Fruit fly (Drosophila melanogaster): ENCODE data around the gene CG11286.

Gene CG11286

DNA sequence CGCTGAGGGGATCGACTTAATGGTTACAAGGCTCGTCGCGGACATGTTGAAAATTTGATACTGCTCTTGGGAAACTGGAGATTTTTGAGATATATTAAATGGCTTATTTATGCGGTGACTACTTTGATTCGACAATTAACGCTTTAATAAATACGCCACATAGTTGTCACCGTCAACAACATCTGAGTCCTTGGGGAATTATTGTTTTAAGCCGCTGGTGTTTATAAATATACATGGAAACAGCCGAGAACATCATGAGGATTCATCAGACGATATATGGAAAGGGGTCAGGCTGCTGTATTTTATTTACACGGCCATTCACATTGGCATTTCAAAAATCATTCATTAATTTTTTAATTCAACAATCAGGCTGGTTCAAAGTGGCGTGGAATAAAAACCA lies at the start of gene CG11286:
CG11286 (minus strand) TSS at position 101 of the 400 bp plus-strand sequence.
- TF ChIP-seq CG13204 (GFP tag; optimal IDR thresholded peaks at IDR 0.05) (no peak), CG4496 (GFP tag; IDR thresholded peaks at IDR 0.05) (no peak), CG34367 (tag; optimal IDR thresholded peaks at IDR 0.05) (no peak), Snoo (tag; optimal IDR thresholded peaks at IDR 0.05) (no peak), CG14655 (GFP tag; optimal IDR thresholded peaks at IDR 0.05) (no peak), CG8301 (tag; optimal IDR thresholded peaks at IDR 0.05) (no peak), Ets98B (GFP tag; IDR thresholded peaks at IDR 0.05) (no peak), rn (GFP tag; IDR thresholded peaks at IDR 0.05) (no peak), fd96Ca (GFP tag; IDR thresholded peaks at IDR 0.05) (no peak), Pif1B (GFP tag; optimal IDR thresholded peaks at IDR 0.05) (no peak), CG12605 (GFP tag; IDR thresholded peaks at IDR 0.05) (no peak), CG17806 (tag; optimal IDR thresholded peaks at IDR 0.05) (no peak), CG10348 (GFP tag; IDR thresholded peaks at IDR 0.05) (no peak), D1 (tag; optimal IDR thresholded peaks at IDR 0.05) (no peak), Pif1A (GFP tag; optimal IDR thresholded peaks at IDR 0.05) (no peak), EcR (GFP tag; optimal IDR thresholded peaks at IDR 0.05) (no peak), CG32121 (GFP tag; IDR thresholded peaks at IDR 0.05) (no peak), CG8159 (tag; optimal IDR thresholded peaks at IDR 0.05) (no peak), gl (tag; optimal IDR thresholded peaks at IDR 0.05) (no peak)

DNA sequence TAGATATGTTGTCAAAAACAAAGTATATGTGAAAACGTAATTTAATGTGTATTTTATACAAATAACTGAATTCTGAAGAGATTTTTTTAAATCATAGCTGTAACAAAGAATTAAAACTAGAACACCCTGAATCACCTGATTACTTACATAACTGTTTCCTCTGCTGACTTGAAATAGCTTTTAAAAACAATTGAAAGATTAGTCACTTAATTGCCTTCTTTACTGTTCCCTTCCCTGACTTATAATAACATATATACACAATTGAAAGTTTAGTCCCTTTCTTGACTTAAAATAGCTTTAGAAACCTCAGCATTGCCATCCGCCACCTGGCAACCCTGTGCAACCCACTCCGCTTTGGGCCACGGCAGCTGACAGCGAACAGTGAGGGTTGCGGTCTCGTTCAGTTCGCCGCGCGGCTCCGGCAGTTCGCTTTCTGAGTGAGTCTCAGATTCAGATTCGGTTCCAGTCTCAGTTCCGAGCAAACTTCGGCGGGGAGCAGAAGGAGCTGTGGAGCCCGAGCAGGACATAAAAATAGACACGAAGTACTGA lies 42.5 kb upstream of the CG11286 start, which contains the start of gene CG34384:
CG34384 (plus strand) TSS at position 381 of the 549 bp plus-strand sequence.
- no peak for TF ChIP-seq EcR (GFP tag; optimal IDR thresholded peaks at IDR 0.05)
- TF ChIP-seq Pif1B (GFP tag; optimal IDR thresholded peaks at IDR 0.05) = no peak
- no peak for TF ChIP-seq rn (GFP tag; IDR thresholded peaks at IDR 0.05)
- peak; percentile 46 for TF ChIP-seq CG15710 (tag; optimal IDR thresholded peaks at IDR 0.05)
- no peak for TF ChIP-seq CG4496 (GFP tag; IDR thresholded peaks at IDR 0.05)
- TF ChIP-seq CG8159 (tag; optimal IDR thresholded peaks at IDR 0.05) = peak; percentile 71
- TF ChIP-seq CG8301 (tag; optimal IDR thresholded peaks at IDR 0.05) = peak; percentile 31
- peak; percentile 21 for TF ChIP-seq Pif1A (GFP tag; optimal IDR thresholded peaks at IDR 0.05)
- TF ChIP-seq CG17806 (tag; optimal IDR thresholded peaks at IDR 0.05) = peak; percentile 16
- no peak for TF ChIP-seq gl (tag; optimal IDR thresholded peaks at IDR 0.05)
- no peak for TF ChIP-seq Snoo (tag; optimal IDR thresholded peaks at IDR 0.05)
- no peak for TF ChIP-seq CG13204 (GFP tag; optimal IDR thresholded peaks at IDR 0.05)
- no peak for TF ChIP-seq fd96Ca (GFP tag; IDR thresholded peaks at IDR 0.05)
- no peak for TF ChIP-seq CG10348 (GFP tag; IDR thresholded peaks at IDR 0.05)
- peak; percentile 23 for TF ChIP-seq CG9948 (tag; optimal IDR thresholded peaks at IDR 0.05)
- no peak for TF ChIP-seq CG12605 (GFP tag; IDR thresholded peaks at IDR 0.05)
- TF ChIP-seq CG14655 (GFP tag; optimal IDR thresholded peaks at IDR 0.05) = peak; percentile 49
- TF ChIP-seq D1 (tag; optimal IDR thresholded peaks at IDR 0.05) = no peak
- TF ChIP-seq CG34367 (tag; optimal IDR thresholded peaks at IDR 0.05) = no peak
- no peak for TF ChIP-seq Ets98B (GFP tag; IDR thresholded peaks at IDR 0.05)
- no peak for TF ChIP-seq CG32121 (GFP tag; IDR thresholded peaks at IDR 0.05)

DNA sequence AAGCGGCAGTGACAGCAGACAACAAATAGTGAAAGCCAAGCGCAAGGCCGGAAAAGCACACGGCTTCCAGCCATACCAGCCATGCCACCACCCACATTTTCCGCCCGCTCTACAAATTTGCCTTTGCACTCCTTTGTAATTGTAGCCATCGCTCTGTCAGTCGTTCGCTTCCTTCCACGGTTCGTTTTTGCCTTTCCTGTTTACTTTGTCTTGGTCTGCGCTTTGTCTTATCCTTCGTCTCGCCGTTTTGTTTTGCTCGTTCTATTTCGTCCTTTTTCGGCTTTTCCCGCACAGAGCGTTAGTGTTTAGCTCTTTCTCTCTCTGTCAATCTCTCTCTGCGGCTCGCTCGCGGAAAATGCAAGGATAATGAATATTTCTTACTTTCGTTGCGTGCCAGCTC lies 42.0 kb upstream of the CG11286 start:
- TF ChIP-seq EcR (GFP tag; optimal IDR thresholded peaks at IDR 0.05) (no peak), CG9948 (tag; optimal IDR thresholded peaks at IDR 0.05) (no peak), D1 (tag; optimal IDR thresholded peaks at IDR 0.05) (no peak), CG8301 (tag; optimal IDR thresholded peaks at IDR 0.05) (no peak), CG15710 (tag; optimal IDR thresholded peaks at IDR 0.05) (no peak), CG17806 (tag; optimal IDR thresholded peaks at IDR 0.05) (no peak), CG34367 (tag; optimal IDR thresholded peaks at IDR 0.05) (no peak)

DNA sequence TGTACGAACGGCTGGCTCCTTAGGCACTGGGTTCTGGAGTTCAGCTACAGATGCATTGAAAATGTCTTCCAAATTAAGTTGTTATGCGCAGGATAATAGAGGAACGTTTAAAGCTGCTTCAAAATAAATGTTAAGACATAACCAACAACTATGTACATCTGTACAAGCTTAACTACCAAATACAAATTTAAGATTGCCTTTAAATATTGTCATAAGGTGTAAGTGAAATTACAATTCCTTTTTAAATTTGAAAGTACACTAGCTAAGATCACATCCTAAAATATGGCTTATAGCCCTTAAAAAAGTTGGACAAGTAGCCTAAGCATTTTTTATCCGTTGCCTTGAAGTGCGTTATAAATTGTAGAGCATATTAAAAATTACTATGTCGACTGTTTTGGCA lies 40.0 kb upstream of the CG11286 start, which contains the start of gene CG31473:
CG31473 (plus strand) TSS at position 301 of the 400 bp plus-strand sequence.
- TF ChIP-seq fd96Ca (GFP tag; IDR thresholded peaks at IDR 0.05) = no peak
- TF ChIP-seq CG10348 (GFP tag; IDR thresholded peaks at IDR 0.05) = no peak
- no peak for TF ChIP-seq CG15710 (tag; optimal IDR thresholded peaks at IDR 0.05)
- no peak for TF ChIP-seq CG32121 (GFP tag; IDR thresholded peaks at IDR 0.05)
- no peak for TF ChIP-seq CG4496 (GFP tag; IDR thresholded peaks at IDR 0.05)
- TF ChIP-seq CG9948 (tag; optimal IDR thresholded peaks at IDR 0.05) = no peak
- no peak for TF ChIP-seq gl (tag; optimal IDR thresholded peaks at IDR 0.05)
- TF ChIP-seq CG14655 (GFP tag; optimal IDR thresholded peaks at IDR 0.05) = no peak
- no peak for TF ChIP-seq CG8301 (tag; optimal IDR thresholded peaks at IDR 0.05)
- no peak for TF ChIP-seq CG17806 (tag; optimal IDR thresholded peaks at IDR 0.05)
- TF ChIP-seq rn (GFP tag; IDR thresholded peaks at IDR 0.05) = no peak
- no peak for TF ChIP-seq CG12605 (GFP tag; IDR thresholded peaks at IDR 0.05)
- no peak for TF ChIP-seq Ets98B (GFP tag; IDR thresholded peaks at IDR 0.05)

DNA sequence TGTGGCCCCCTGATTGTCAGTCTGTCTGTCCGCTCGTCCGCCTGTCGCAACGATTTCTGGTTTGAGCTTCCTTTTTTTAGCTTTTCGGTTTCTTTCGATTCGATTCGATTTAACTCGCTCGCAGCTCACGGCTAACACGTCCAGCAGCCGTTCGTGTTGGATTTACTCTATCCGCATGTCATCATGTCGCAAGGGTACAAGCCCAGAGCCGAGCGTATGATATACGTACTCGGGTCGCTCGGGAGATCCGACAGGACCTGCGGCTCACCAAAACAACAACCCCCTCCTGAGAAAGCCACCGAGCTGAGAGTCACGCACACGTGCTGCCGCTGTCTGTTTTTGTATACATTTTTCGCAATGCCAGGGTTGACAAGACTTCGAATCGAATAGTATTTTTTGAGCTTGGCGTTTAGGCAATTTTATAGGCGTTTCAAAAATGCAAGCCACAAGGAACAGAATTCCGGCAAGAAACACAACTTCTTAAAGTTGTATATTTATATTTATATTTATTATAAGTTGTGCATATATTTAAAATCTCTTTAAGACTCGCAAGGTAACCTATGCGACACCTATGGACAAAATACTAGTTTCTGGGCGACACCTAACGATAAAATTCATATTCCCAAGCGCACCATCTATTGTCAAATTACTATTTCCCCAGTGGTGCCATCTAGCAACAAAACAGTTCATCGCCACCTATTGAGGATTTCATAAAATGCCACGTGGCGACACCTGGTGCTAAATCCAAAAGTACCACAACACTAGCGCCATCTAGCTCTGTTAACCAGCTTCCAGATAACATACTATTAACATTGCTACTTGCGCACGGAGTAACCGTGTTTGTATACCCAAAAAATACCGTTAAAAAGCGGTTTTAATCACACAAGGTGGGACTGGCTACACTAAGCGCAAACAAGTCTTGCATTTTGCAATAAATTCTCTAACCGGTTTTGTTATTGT lies 38.4 kb upstream of the CG11286 start, which contains the start of the genes CG2993 and sgll:
CG2993 (minus strand) TSS at position 353 of the 960 bp plus-strand sequence.
sgll (plus strand) TSS at position 871 of the 960 bp plus-strand sequence.
- TF ChIP-seq CG4496 (GFP tag; IDR thresholded peaks at IDR 0.05) = peak; percentile 83
- no peak for TF ChIP-seq CG17806 (tag; optimal IDR thresholded peaks at IDR 0.05)
- peak; percentile 34 for TF ChIP-seq CG9948 (tag; optimal IDR thresholded peaks at IDR 0.05)
- peak; percentile 69 for TF ChIP-seq CG34367 (tag; optimal IDR thresholded peaks at IDR 0.05)
- no peak for TF ChIP-seq CG32121 (GFP tag; IDR thresholded peaks at IDR 0.05)
- peak; percentile 79 for TF ChIP-seq Snoo (tag; optimal IDR thresholded peaks at IDR 0.05)
- no peak for TF ChIP-seq D1 (tag; optimal IDR thresholded peaks at IDR 0.05)
- TF ChIP-seq CG14655 (GFP tag; optimal IDR thresholded peaks at IDR 0.05) = peak; percentile 56
- no peak for TF ChIP-seq CG8159 (tag; optimal IDR thresholded peaks at IDR 0.05)
- TF ChIP-seq CG15710 (tag; optimal IDR thresholded peaks at IDR 0.05) = peak; percentile 58
- no peak for TF ChIP-seq CG10348 (GFP tag; IDR thresholded peaks at IDR 0.05)
- TF ChIP-seq fd96Ca (GFP tag; IDR thresholded peaks at IDR 0.05) = no peak
- TF ChIP-seq Pif1A (GFP tag; optimal IDR thresholded peaks at IDR 0.05) = no peak
- TF ChIP-seq EcR (GFP tag; optimal IDR thresholded peaks at IDR 0.05) = no peak
- TF ChIP-seq gl (tag; optimal IDR thresholded peaks at IDR 0.05) = no peak
- peak; percentile 66 for TF ChIP-seq rn (GFP tag; IDR thresholded peaks at IDR 0.05)
- no peak for TF ChIP-seq CG12605 (GFP tag; IDR thresholded peaks at IDR 0.05)
- no peak for TF ChIP-seq Pif1B (GFP tag; optimal IDR thresholded peaks at IDR 0.05)
- no peak for TF ChIP-seq CG8301 (tag; optimal IDR thresholded peaks at IDR 0.05)
- TF ChIP-seq Ets98B (GFP tag; IDR thresholded peaks at IDR 0.05) = peak; percentile 5; the same call in 1 of the 2 replicates
- no peak for TF ChIP-seq CG13204 (GFP tag; optimal IDR thresholded peaks at IDR 0.05)

All from whole organism, pupa.